Fruit fly (Drosophila melanogaster) whole organism, embryonic: ENCODE results near the gene CG12702.
A peak's percentile ranks its signal among the peaks of the same experiment; 100 is the strongest.

Experiments used
- Atf3 ChIP-seq: fragments of 200-800 bp; sonication (Bioruptor generic); optimal IDR thresholded peaks from 3 replicates; lab custom pipeline; 2016; ENCODE audit warnings: missing biosample characterization, missing genetic modification characterization
- Bdp1 ChIP-seq: fragments of 200-800 bp; sonication (Bioruptor generic); optimal IDR thresholded peaks from 3 replicates; lab custom pipeline; 2016; ENCODE audit warnings: missing biosample characterization, missing genetic modification characterization
- CG10321 ChIP-seq: fragments of 200-800 bp; sonication (Bioruptor generic); IDR thresholded peaks from 2 replicates; pipeline ENCODE4 v1.3.6; 2022; ENCODE audit warnings: missing biosample characterization, missing genetic modification characterization
- CG10959 ChIP-seq: fragments of 200-800 bp; sonication (Bioruptor generic); IDR thresholded peaks from 2 replicates; pipeline ENCODE4 v1.3.6; 2022; ENCODE audit warnings: missing biosample characterization, missing genetic modification characterization
- CG10979 ChIP-seq: fragments of 200-800 bp; sonication (Bioruptor generic); optimal IDR thresholded peaks from 2 replicates; lab custom pipeline; 2018; ENCODE audit warnings: missing biosample characterization, mild to moderate bottlenecking, missing genetic modification characterization, moderate library complexity
- CG11456 ChIP-seq: fragments of 200-800 bp; sonication (Bioruptor generic); IDR thresholded peaks from 3 replicates; pipeline ENCODE4 v1.3.6; 2022; ENCODE audit warnings: missing biosample characterization, missing genetic modification characterization
- CG13296 ChIP-seq: fragments of 200-800 bp; sonication (Bioruptor generic); optimal IDR thresholded peaks from 3 replicates; lab custom pipeline; 2018; ENCODE audit warnings: missing biosample characterization, mild to moderate bottlenecking, missing genetic modification characterization
- CG14667 ChIP-seq: fragments of 200-800 bp; sonication (Bioruptor generic); IDR thresholded peaks from 2 replicates; pipeline ENCODE4 v1.3.6; 2022; ENCODE audit warnings: missing biosample characterization, missing genetic modification characterization
- CG1647 ChIP-seq: fragments of 200-800 bp; sonication (Bioruptor generic); optimal IDR thresholded peaks from 3 replicates; lab custom pipeline; 2016; ENCODE audit warnings: missing biosample characterization, missing genetic modification characterization
- CG17385 ChIP-seq: fragments of 200-800 bp; sonication (Bioruptor generic); optimal IDR thresholded peaks from 3 replicates; lab custom pipeline; 2018; ENCODE audit warnings: missing biosample characterization, mild to moderate bottlenecking, missing genetic modification characterization
- CG17568 ChIP-seq: fragments of 200-800 bp; sonication (Bioruptor generic); optimal IDR thresholded peaks from 2 replicates; lab custom pipeline; 2018; ENCODE audit warnings: missing biosample characterization, mild to moderate bottlenecking, missing genetic modification characterization, moderate library complexity
- CG17612 ChIP-seq: fragments of 200-800 bp; sonication (Bioruptor generic); IDR thresholded peaks from 2 replicates; pipeline ENCODE4 v1.3.6; 2022; ENCODE audit warnings: missing biosample characterization, missing genetic modification characterization
- CG2678 ChIP-seq: fragments of 200-800 bp; sonication (Bioruptor generic); optimal IDR thresholded peaks from 3 replicates; lab custom pipeline; 2019; ENCODE audit warnings: missing biosample characterization, mild to moderate bottlenecking, missing genetic modification characterization, moderate library complexity
- CG2875 ChIP-seq: fragments of 200-800 bp; sonication (Bioruptor generic); optimal IDR thresholded peaks from 2 replicates; lab custom pipeline; 2017; ENCODE audit warnings: missing biosample characterization, mild to moderate bottlenecking, missing genetic modification characterization, missing genetic modification reagents
- CG34376 ChIP-seq: fragments of 200-800 bp; sonication (Bioruptor generic); optimal IDR thresholded peaks from 2 replicates; lab custom pipeline; 2018; ENCODE audit warnings: missing biosample characterization, mild to moderate bottlenecking, missing genetic modification characterization
- CG4328 ChIP-seq: fragments of 200-800 bp; sonication (Bioruptor generic); optimal IDR thresholded peaks from 3 replicates; lab custom pipeline; 2017; ENCODE audit warnings: missing biosample characterization, missing genetic modification reagents, missing genetic modification characterization
- CG8359 ChIP-seq: fragments of 200-800 bp; sonication (Bioruptor generic); optimal IDR thresholded peaks from 2 replicates; lab custom pipeline; 2017; ENCODE audit warnings: missing biosample characterization, mild to moderate bottlenecking, missing genetic modification characterization, borderline replicate concordance
- CG9797 ChIP-seq: fragments of 200-800 bp; sonication (Bioruptor generic); optimal IDR thresholded peaks from 3 replicates; lab custom pipeline; 2018; ENCODE audit warnings: missing biosample characterization, mild to moderate bottlenecking, missing genetic modification characterization
- CrebB ChIP-seq: fragments of 200-800 bp; sonication (Bioruptor generic); optimal IDR thresholded peaks from 3 replicates; lab custom pipeline; 2018; ENCODE audit warnings: missing biosample characterization, mild to moderate bottlenecking, missing genetic modification characterization
- Dip3 ChIP-seq: fragments of 200-800 bp; sonication (Bioruptor generic); optimal IDR thresholded peaks from 3 replicates; lab custom pipeline; 2016; ENCODE audit warnings: missing biosample characterization, missing genetic modification characterization
- ERR ChIP-seq: fragments of 200-800 bp; sonication (Bioruptor generic); optimal IDR thresholded peaks from 2 replicates; lab custom pipeline; 2016; ENCODE audit warnings: missing biosample characterization, missing genetic modification characterization
- Fer2 ChIP-seq: fragments of 200-800 bp; sonication (Bioruptor generic); optimal IDR thresholded peaks from 2 replicates; lab custom pipeline; 2018; ENCODE audit warnings: missing biosample characterization, mild to moderate bottlenecking, missing genetic modification characterization, moderate library complexity
- GATAe ChIP-seq: fragments of 200-800 bp; sonication (Bioruptor generic); conservative IDR thresholded peaks from 2 replicates; pipeline ENCODE4 v1.3.6; 2022; ENCODE audit warnings: missing biosample characterization, missing genetic modification characterization
- Hr3 ChIP-seq: fragments of 200-800 bp; sonication (Bioruptor generic); optimal IDR thresholded peaks from 3 replicates; lab custom pipeline; 2016; ENCODE audit warnings: missing biosample characterization, missing genetic modification characterization
- Meics ChIP-seq: fragments of 200-800 bp; sonication (Bioruptor generic); optimal IDR thresholded peaks from 2 replicates; lab custom pipeline; 2017; ENCODE audit warnings: missing biosample characterization, mild to moderate bottlenecking, missing genetic modification characterization
- Nf-YB ChIP-seq: fragments of 200-800 bp; sonication (Bioruptor generic); optimal IDR thresholded peaks from 3 replicates; lab custom pipeline; 2019; ENCODE audit warnings: missing biosample characterization, mild to moderate bottlenecking, missing genetic modification characterization, moderate library complexity
- Xrp1 ChIP-seq: fragments of 200-800 bp; sonication (Bioruptor generic); IDR thresholded peaks from 2 replicates; pipeline ENCODE4 v1.3.6; 2022; ENCODE audit warnings: missing biosample characterization, missing genetic modification characterization
- ab ChIP-seq: fragments of 200-800 bp; sonication (Bioruptor generic); optimal IDR thresholded peaks from 2 replicates; lab custom pipeline; 2016; ENCODE audit warnings: missing biosample characterization, missing genetic modification characterization
- abd-A ChIP-seq: fragments of 200-800 bp; sonication (Bioruptor generic); optimal IDR thresholded peaks from 3 replicates; lab custom pipeline; 2019; ENCODE audit warnings: missing biosample characterization, mild to moderate bottlenecking, missing genetic modification characterization, moderate library complexity
- al ChIP-seq: fragments of 200-800 bp; sonication (Bioruptor generic); IDR thresholded peaks from 2 replicates; pipeline ENCODE4 v1.3.6; 2022; ENCODE audit warnings: missing biosample characterization, missing genetic modification characterization
- danr ChIP-seq: fragments of 200-800 bp; sonication (Bioruptor generic); IDR thresholded peaks from 2 replicates; pipeline ENCODE4 v1.3.6; 2022; ENCODE audit warnings: missing biosample characterization, missing genetic modification characterization
- dimm ChIP-seq: fragments of 200-800 bp; sonication (Bioruptor generic); IDR thresholded peaks from 2 replicates; pipeline ENCODE4 v1.3.6; 2022; ENCODE audit warnings: missing biosample characterization, missing genetic modification characterization
- gem ChIP-seq: fragments of 200-800 bp; sonication (Bioruptor generic); optimal IDR thresholded peaks from 2 replicates; lab custom pipeline; 2019; ENCODE audit warnings: missing biosample characterization, mild to moderate bottlenecking, missing genetic modification characterization, moderate library complexity
- grn ChIP-seq: fragments of 200-800 bp; sonication (Bioruptor generic); optimal IDR thresholded peaks from 3 replicates; lab custom pipeline; 2017; ENCODE audit warnings: missing biosample characterization, missing genetic modification characterization
- hkb ChIP-seq, 2 experiments: fragments of 200-800 bp in 1 of 2; fragments of >200 bp in 1 of 2; sonication (Bioruptor generic) in 1 of 2; IDR thresholded peaks in 1 of 2; optimal IDR thresholded peaks in 1 of 2; 2 replicates each; pipeline versions ENCODE4 v1.3.6 to Lab custom; 2017 to 2022; ENCODE audit warnings: missing biosample characterization in 1 of 2, missing genetic modification characterization in 1 of 2
- kay ChIP-seq: fragments of 200-800 bp; sonication (Bioruptor generic); optimal IDR thresholded peaks from 2 replicates; lab custom pipeline; 2016; ENCODE audit warnings: missing biosample characterization, missing genetic modification characterization
- kni ChIP-seq: fragments of 200-800 bp; sonication (Bioruptor generic); optimal IDR thresholded peaks from 3 replicates; lab custom pipeline; 2017; ENCODE audit warnings: mild to moderate bottlenecking, missing biosample characterization, missing genetic modification reagents, missing genetic modification characterization
- lab ChIP-seq: fragments of 200-800 bp; sonication (Bioruptor generic); optimal IDR thresholded peaks from 3 replicates; lab custom pipeline; 2017; ENCODE audit warnings: missing biosample characterization, missing genetic modification characterization, mild to moderate bottlenecking, moderate library complexity, missing genetic modification reagents
- lilli ChIP-seq: fragments of 200-800 bp; sonication (Bioruptor generic); optimal IDR thresholded peaks from 3 replicates; lab custom pipeline; 2016; ENCODE audit warnings: missing biosample characterization, missing genetic modification characterization
- nerfin-1 ChIP-seq: fragments of 200-800 bp; sonication (Bioruptor generic); optimal IDR thresholded peaks from 3 replicates; lab custom pipeline; 2019; ENCODE audit warnings: missing biosample characterization, mild to moderate bottlenecking, missing genetic modification characterization, moderate library complexity
- pfk ChIP-seq: fragments of 200-800 bp; sonication (Bioruptor generic); optimal IDR thresholded peaks from 2 replicates; lab custom pipeline; 2018; ENCODE audit warnings: missing biosample characterization, mild to moderate bottlenecking, missing genetic modification characterization, moderate library complexity
- repo ChIP-seq: fragments of 200-800 bp; sonication (Bioruptor generic); optimal IDR thresholded peaks from 2 replicates; lab custom pipeline; 2016; ENCODE audit warnings: missing biosample characterization, missing genetic modification characterization
- sisA ChIP-seq: fragments of 200-800 bp; sonication (Bioruptor generic); IDR thresholded peaks from 2 replicates; pipeline ENCODE4 v1.3.6; 2022; ENCODE audit warnings: missing biosample characterization, missing genetic modification characterization
- slbo ChIP-seq: fragments of 200-800 bp; sonication (Bioruptor generic); IDR thresholded peaks from 2 replicates; pipeline ENCODE4 v1.3.6; 2022; ENCODE audit warnings: missing biosample characterization, missing genetic modification characterization
- sna ChIP-seq: fragments of 200-800 bp; sonication (Bioruptor generic); IDR thresholded peaks from 2 replicates; pipeline ENCODE4 v1.3.6; 2022; ENCODE audit warnings: missing biosample characterization, missing genetic modification characterization; ENCODE audit not compliant: partially characterized antibody
- sqz ChIP-seq: fragments of 200-800 bp; sonication (Bioruptor generic); optimal IDR thresholded peaks from 3 replicates; lab custom pipeline; 2018; ENCODE audit warnings: missing biosample characterization, mild to moderate bottlenecking, missing genetic modification characterization
- ssp ChIP-seq: fragments of 200-800 bp; sonication (Bioruptor generic); IDR thresholded peaks from 2 replicates; pipeline ENCODE4 v1.3.6; 2022; ENCODE audit warnings: missing biosample characterization, missing genetic modification characterization
- vvl ChIP-seq: fragments of 200-800 bp; sonication (Bioruptor generic); IDR thresholded peaks from 2 replicates; pipeline ENCODE4 v1.3.6; 2022; ENCODE audit warnings: missing biosample characterization, missing genetic modification characterization
- wor ChIP-seq: fragments of 200-800 bp; sonication (Bioruptor generic); IDR thresholded peaks from 2 replicates; pipeline ENCODE4 v1.3.6; 2022; ENCODE audit warnings: missing biosample characterization, missing genetic modification characterization

CG12702 gene

dm6 chrX:19769821-19770519, 5.3 kb upstream of the CG12702 start (continued):
- TF ChIP-seq Bdp1: no peak
- TF ChIP-seq pfk (GFP tag; lab: Kevin White, UChicago): no peak
- TF ChIP-seq CG9797 (GFP tag; lab: Kevin White, UChicago): no peak
- TF ChIP-seq CG10321 (GFP tag; lab: Robert Waterston, UW): no peak
- TF ChIP-seq Fer2 (tag; lab: Kevin White, UChicago): no peak
- TF ChIP-seq ab (GFP tag; lab: Kevin White, UChicago): no peak
- TF ChIP-seq danr (GFP tag; lab: Robert Waterston, UW): no peak
- no peak for TF ChIP-seq CG17568 (GFP tag; lab: Kevin White, UChicago)
- no peak for TF ChIP-seq Atf3 (GFP tag; lab: Kevin White, UChicago)
- TF ChIP-seq grn (GFP tag; lab: Kevin White, UChicago): no peak
- TF ChIP-seq Meics: peak; percentile 1
- peak; percentile 72 for TF ChIP-seq CG17385 (GFP tag; lab: Kevin White, UChicago)
- peak; percentile 15 for TF ChIP-seq lab (GFP tag; lab: Kevin White, UChicago)
- TF ChIP-seq sisA (GFP tag; lab: Robert Waterston, UW): 0 out of 2 replicates have a peak, but pooled peaks have one; percentile 17
- no peak for TF ChIP-seq GATAe (GFP tag; lab: Robert Waterston, UW)
- TF ChIP-seq Xrp1 (GFP tag; lab: Robert Waterston, UW): peak; percentile 88
- TF ChIP-seq slbo: peak; percentile 31; the same call in 1 of the 2 replicates
- no peak for TF ChIP-seq CG4328
- TF ChIP-seq vvl (GFP tag; lab: Robert Waterston, UW): peak; percentile 41; the same call in 1 of the 2 replicates
- 0 out of 2 replicates have a peak, but pooled peaks have one; percentile 18 for TF ChIP-seq ssp (GFP tag; lab: Robert Waterston, UW)
- no peak for TF ChIP-seq CG14667 (GFP tag; lab: Robert Waterston, UW)
- TF ChIP-seq hkb (optimal IDR thresholded peaks at IDR 0.05; lab: Kevin White, UChicago): no peak
- peak; percentile 46; the same call in 1 of the 2 replicates for TF ChIP-seq hkb (GFP tag; IDR thresholded peaks at IDR 0.05; lab: Robert Waterston, UW)
- no peak for TF ChIP-seq nerfin-1 (tag; lab: Kevin White, UChicago)
- no peak for TF ChIP-seq CG1647 (GFP tag; lab: Kevin White, UChicago)
- TF ChIP-seq abd-A (tag; lab: Kevin White, UChicago): no peak
- TF ChIP-seq CG13296 (GFP tag; lab: Kevin White, UChicago): no peak
- peak; percentile 28 for TF ChIP-seq sqz (GFP tag; lab: Kevin White, UChicago)
- peak; percentile 79 for TF ChIP-seq CG10979
- TF ChIP-seq kni: peak; percentile 29
- TF ChIP-seq ERR (GFP tag; lab: Kevin White, UChicago): no peak
- TF ChIP-seq CG2678 (tag; lab: Kevin White, UChicago): peak; percentile 51
- TF ChIP-seq lilli (GFP tag; lab: Kevin White, UChicago): peak; percentile 46
- TF ChIP-seq dimm (GFP tag; lab: Robert Waterston, UW): no peak
- peak; percentile 9 for TF ChIP-seq Nf-YB (GFP tag; lab: Kevin White, UChicago)
- TF ChIP-seq Dip3 (GFP tag; lab: Kevin White, UChicago): no peak
- peak; percentile 73 for TF ChIP-seq gem (tag; lab: Kevin White, UChicago)
- TF ChIP-seq sna (GFP tag; lab: Robert Waterston, UW): no peak
- TF ChIP-seq repo (GFP tag; lab: Kevin White, UChicago): no peak
- no peak for TF ChIP-seq Hr3 (GFP tag; lab: Kevin White, UChicago)
- TF ChIP-seq CG10959 (GFP tag; lab: Robert Waterston, UW): 0 out of 2 replicates have a peak, but pooled peaks have one; percentile 45
- TF ChIP-seq CG34376 (GFP tag; lab: Kevin White, UChicago): no peak
- TF ChIP-seq CrebB (tag; lab: Kevin White, UChicago): no peak
- TF ChIP-seq wor: no peak
- no peak for TF ChIP-seq al (GFP tag; lab: Robert Waterston, UW)
- TF ChIP-seq CG17612 (GFP tag; lab: Robert Waterston, UW): no peak
- TF ChIP-seq CG2875 (GFP tag; lab: Kevin White, UChicago): peak; percentile 29
- TF ChIP-seq kay (GFP tag; lab: Kevin White, UChicago): peak; percentile 25
- no peak for TF ChIP-seq CG11456 (GFP tag; lab: Robert Waterston, UW)
- TF ChIP-seq CG8359 (GFP tag; lab: Kevin White, UChicago): no peak
